Worm (Caenorhabditis elegans) whole organism, young adult: ENCODE results near the gene sprr-2.
A peak's percentile ranks its signal among the peaks of the same experiment; 100 is the strongest.

Experiments used
- B0019.2 ChIP-seq: fragments of 200-800 bp; sonication (Bioruptor generic); conservative IDR thresholded peaks from 2 replicates; pipeline ENCODE4 v1.3.6; 2022; ENCODE audit warnings: missing genetic modification reagents, missing genetic modification characterization, missing compliant biosample characterization
- B0336.3 ChIP-seq: fragments of 200-800 bp; sonication (Bioruptor generic); IDR thresholded peaks from 2 replicates; pipeline ENCODE4 v1.3.6; 2022; ENCODE audit warnings: missing genetic modification characterization, missing compliant biosample characterization
- C06A6.2 ChIP-seq: fragments of 200-800 bp; sonication (Bioruptor generic); conservative IDR thresholded peaks from 2 replicates; pipeline ENCODE4 v1.3.6; 2022; ENCODE audit warnings: missing genetic modification characterization, missing compliant biosample characterization
- D2030.7 ChIP-seq: fragments of 200-800 bp; sonication (Bioruptor generic); IDR thresholded peaks from 2 replicates; pipeline ENCODE4 v1.3.6; 2022; ENCODE audit warnings: missing genetic modification reagents, missing genetic modification characterization, missing compliant biosample characterization
- F22D6.2 ChIP-seq: sonication (generic microtip); optimal IDR thresholded peaks from 2 replicates; lab custom pipeline; 2016; ENCODE audit warnings: mild to moderate bottlenecking, missing genetic modification characterization, missing compliant biosample characterization
- F23B12.7 ChIP-seq: sonication (generic microtip); optimal IDR thresholded peaks from 2 replicates; lab custom pipeline; 2017; ENCODE audit warnings: missing genetic modification characterization, mild to moderate bottlenecking, missing compliant biosample characterization, antibody characterized with exemption, moderate library complexity; ENCODE audit not compliant: insufficient read depth
- F39B2.1 ChIP-seq: fragments of 200-800 bp; sonication (Bioruptor generic); IDR thresholded peaks from 2 replicates; pipeline ENCODE4 v1.3.6; 2022; ENCODE audit warnings: missing genetic modification reagents, missing genetic modification characterization, missing compliant biosample characterization
- F49E8.2 ChIP-seq: sonication (generic microtip); optimal IDR thresholded peaks from 3 replicates; lab custom pipeline; 2017; ENCODE audit warnings: missing genetic modification characterization, mild to moderate bottlenecking, missing compliant biosample characterization, antibody characterized with exemption, moderate library complexity; ENCODE audit not compliant: insufficient read depth
- K12H6.12 ChIP-seq: fragments of 200-800 bp; sonication (Bioruptor generic); optimal IDR thresholded peaks from 2 replicates; lab custom pipeline; 2018; ENCODE audit warnings: mild to moderate bottlenecking, missing genetic modification characterization, missing compliant biosample characterization
- Y53G8AR.9 ChIP-seq: fragments of 200-800 bp; sonication (Bioruptor generic); conservative IDR thresholded peaks from 2 replicates; pipeline ENCODE4 v1.3.6; 2022; ENCODE audit warnings: missing genetic modification reagents, missing genetic modification characterization, missing compliant biosample characterization
- akir-1 ChIP-seq: fragments of 200-800 bp; sonication (Bioruptor generic); optimal IDR thresholded peaks from 2 replicates; lab custom pipeline; 2018; ENCODE audit warnings: mild to moderate bottlenecking, missing genetic modification characterization, moderate library complexity, missing compliant biosample characterization
- ama-1 ChIP-seq, 3 experiments: fragments of 150-350 bp in 1 of 3; sonication (generic microtip) in 2 of 3; optimal IDR thresholded peaks; 2 replicates each; lab custom pipeline; 2014 to 2018; ENCODE audit warnings: missing biosample characterization in 2 of 3, missing genetic modification characterization in 2 of 3, missing genetic modification reagents in 2 of 3
- atf-7 ChIP-seq: sonication (generic microtip); optimal IDR thresholded peaks from 2 replicates; lab custom pipeline; 2017; ENCODE audit warnings: mild to moderate bottlenecking, missing genetic modification characterization, missing compliant biosample characterization
- attf-3 ChIP-seq: fragments of 200-800 bp; sonication (Bioruptor generic); conservative IDR thresholded peaks from 2 replicates; pipeline ENCODE4 v1.3.6; 2022; ENCODE audit warnings: missing genetic modification reagents, missing genetic modification characterization, missing compliant biosample characterization
- attf-5 ChIP-seq: fragments of 200-800 bp; sonication (Bioruptor generic); optimal IDR thresholded peaks from 2 replicates; lab custom pipeline; 2018; ENCODE audit warnings: mild to moderate bottlenecking, missing genetic modification characterization, missing compliant biosample characterization
- bed-2 ChIP-seq: fragments of 200-800 bp; sonication (Bioruptor generic); IDR thresholded peaks from 2 replicates; pipeline ENCODE4 v1.3.6; 2022; ENCODE audit warnings: missing genetic modification reagents, missing genetic modification characterization, missing compliant biosample characterization
- cebp-1 ChIP-seq, 2 experiments: fragments of 200-800 bp in 1 of 2; sonication (Bioruptor generic) in 1 of 2; sonication (generic microtip) in 1 of 2; IDR thresholded peaks in 1 of 2; optimal IDR thresholded peaks in 1 of 2; 2 replicates each; pipeline versions ENCODE4 v1.3.6 to Lab custom; 2017 to 2022; ENCODE audit warnings: missing compliant biosample characterization in 2 of 2, missing genetic modification characterization in 2 of 2, mild to moderate bottlenecking in 1 of 2, missing genetic modification reagents in 1 of 2, moderate library complexity in 1 of 2
- chd-7 ChIP-seq: sonication (generic microtip); optimal IDR thresholded peaks from 2 replicates; lab custom pipeline; 2016; ENCODE audit warnings: mild to moderate bottlenecking, missing genetic modification characterization, moderate library complexity, missing compliant biosample characterization
- egl-44 ChIP-seq: fragments of 200-800 bp; sonication (Bioruptor generic); IDR thresholded peaks from 2 replicates; pipeline ENCODE4 v1.3.6; 2022; ENCODE audit warnings: missing genetic modification reagents, missing genetic modification characterization, missing compliant biosample characterization
- fkh-3 ChIP-seq: sonication (generic microtip); optimal IDR thresholded peaks from 2 replicates; lab custom pipeline; 2016; ENCODE audit warnings: mild to moderate bottlenecking, missing genetic modification characterization, missing compliant biosample characterization
- hmg-1.2 ChIP-seq: fragments of 200-800 bp; sonication (Bioruptor generic); IDR thresholded peaks from 2 replicates; pipeline ENCODE4 v1.3.6; 2022; ENCODE audit warnings: missing genetic modification reagents, missing genetic modification characterization, missing compliant biosample characterization
- lin-35 ChIP-seq, 3 experiments: fragments of 150-350 bp in 2 of 3; sonication (generic microtip) in 1 of 3; optimal IDR thresholded peaks; 2 replicates each; lab custom pipeline; 2014 to 2018; ENCODE audit warnings: missing biosample characterization in 3 of 3, missing genetic modification characterization in 3 of 3, missing genetic modification reagents in 3 of 3
- lin-40 ChIP-seq: sonication (generic microtip); optimal IDR thresholded peaks from 2 replicates; lab custom pipeline; 2016; ENCODE audit warnings: missing genetic modification characterization, mild to moderate bottlenecking, missing compliant biosample characterization, missing genotype, missing genetic modification reagents
- lin-54 ChIP-seq: fragments of 200-800 bp; sonication (Bioruptor generic); optimal IDR thresholded peaks from 2 replicates; lab custom pipeline; 2018; ENCODE audit warnings: mild to moderate bottlenecking, missing genetic modification characterization, missing compliant biosample characterization
- lir-1 ChIP-seq: fragments of 200-800 bp; sonication (Bioruptor generic); conservative IDR thresholded peaks from 2 replicates; pipeline ENCODE4 v1.3.6; 2022; ENCODE audit warnings: missing genetic modification reagents, missing genetic modification characterization, missing compliant biosample characterization
- madf-10 ChIP-seq: sonication (generic microtip); optimal IDR thresholded peaks from 2 replicates; lab custom pipeline; 2016; ENCODE audit warnings: mild to moderate bottlenecking, missing genetic modification characterization, missing compliant biosample characterization
- madf-3 ChIP-seq: fragments of 200-800 bp; sonication (Bioruptor generic); IDR thresholded peaks from 2 replicates; pipeline ENCODE4 v1.3.6; 2022; ENCODE audit warnings: missing genetic modification reagents, missing genetic modification characterization, missing compliant biosample characterization
- madf-6 ChIP-seq: fragments of 200-800 bp; sonication (Bioruptor generic); IDR thresholded peaks from 2 replicates; pipeline ENCODE4 v1.3.6; 2022; ENCODE audit warnings: missing genetic modification reagents, missing genetic modification characterization, missing compliant biosample characterization
- mcd-1 ChIP-seq: fragments of 200-800 bp; sonication (Bioruptor generic); IDR thresholded peaks from 2 replicates; pipeline ENCODE4 v1.3.6; 2022; ENCODE audit warnings: missing genetic modification reagents, missing genetic modification characterization, missing compliant biosample characterization
- mes-4 ChIP-seq: sonication (generic microtip); optimal IDR thresholded peaks from 2 replicates; lab custom pipeline; 2016; ENCODE audit warnings: missing genotype, missing genetic modification characterization, missing compliant biosample characterization
- mxl-1 ChIP-seq: sonication (generic microtip); optimal IDR thresholded peaks from 2 replicates; lab custom pipeline; 2016; ENCODE audit warnings: missing genetic modification characterization, missing compliant biosample characterization
- nfyb-1 ChIP-seq: fragments of 200-800 bp; sonication (Bioruptor generic); IDR thresholded peaks from 2 replicates; pipeline ENCODE4 v1.3.6; 2022; ENCODE audit warnings: missing genetic modification reagents, missing genetic modification characterization, missing compliant biosample characterization
- nhr-27 ChIP-seq: fragments of 200-800 bp; sonication (Bioruptor generic); optimal IDR thresholded peaks from 2 replicates; lab custom pipeline; 2018; ENCODE audit warnings: mild to moderate bottlenecking, missing genetic modification characterization, moderate library complexity, missing compliant biosample characterization
- nhr-90 ChIP-seq: sonication (generic microtip); optimal IDR thresholded peaks from 2 replicates; lab custom pipeline; 2016; ENCODE audit warnings: missing genotype, mild to moderate bottlenecking, missing genetic modification characterization, missing compliant biosample characterization
- pbrm-1 ChIP-seq: fragments of 200-800 bp; sonication (Bioruptor generic); IDR thresholded peaks from 2 replicates; pipeline ENCODE4 v1.3.6; 2022; ENCODE audit warnings: missing genetic modification reagents, missing genetic modification characterization, missing compliant biosample characterization
- rcor-1 ChIP-seq: fragments of 200-800 bp; sonication (Bioruptor generic); IDR thresholded peaks from 2 replicates; pipeline ENCODE4 v1.3.6; 2022; ENCODE audit warnings: missing genetic modification reagents, missing genetic modification characterization, missing compliant biosample characterization
- repo-1 ChIP-seq: sonication (generic microtip); optimal IDR thresholded peaks from 2 replicates; lab custom pipeline; 2017; ENCODE audit warnings: mild to moderate bottlenecking, missing genetic modification characterization, missing compliant biosample characterization
- snpc-1.3 ChIP-seq: sonication (generic microtip); optimal IDR thresholded peaks from 2 replicates; lab custom pipeline; 2017; ENCODE audit warnings: missing genetic modification characterization, mild to moderate bottlenecking, missing compliant biosample characterization, antibody characterized with exemption, moderate library complexity, missing genotype, missing genetic modification reagents; ENCODE audit not compliant: insufficient read depth
- snpc-4 ChIP-seq, 5 experiments: fragments of 150-350 bp in 1 of 5; sonication (generic microtip) in 4 of 5; optimal IDR thresholded peaks; 2 replicates each; lab custom pipeline; 2014 to 2018; ENCODE audit warnings: missing genetic modification characterization in 5 of 5, missing biosample characterization in 3 of 5, antibody characterized with exemption in 2 of 5, mild to moderate bottlenecking in 2 of 5, missing compliant biosample characterization in 2 of 5, missing genotype in 2 of 5, moderate library complexity in 2 of 5, missing genetic modification reagents in 1 of 5
- somi-1 ChIP-seq: fragments of 200-800 bp; sonication (Bioruptor generic); optimal IDR thresholded peaks from 2 replicates; lab custom pipeline; 2018; ENCODE audit warnings: mild to moderate bottlenecking, missing genetic modification characterization, missing compliant biosample characterization
- zfh-2 ChIP-seq: fragments of 200-800 bp; sonication (Bioruptor generic); conservative IDR thresholded peaks from 2 replicates; pipeline ENCODE4 v1.3.6; 2022; ENCODE audit warnings: missing genetic modification reagents, missing genetic modification characterization, missing compliant biosample characterization
- zim-3 ChIP-seq: sonication (generic microtip); optimal IDR thresholded peaks from 2 replicates; lab custom pipeline; 2017; ENCODE audit warnings: mild to moderate bottlenecking, missing genetic modification characterization, moderate library complexity, missing compliant biosample characterization
- ztf-18 ChIP-seq: sonication (generic microtip); optimal IDR thresholded peaks from 2 replicates; lab custom pipeline; 2016; ENCODE audit warnings: missing genotype, mild to moderate bottlenecking, missing genetic modification characterization, missing compliant biosample characterization

sprr-2 gene

DNA sequence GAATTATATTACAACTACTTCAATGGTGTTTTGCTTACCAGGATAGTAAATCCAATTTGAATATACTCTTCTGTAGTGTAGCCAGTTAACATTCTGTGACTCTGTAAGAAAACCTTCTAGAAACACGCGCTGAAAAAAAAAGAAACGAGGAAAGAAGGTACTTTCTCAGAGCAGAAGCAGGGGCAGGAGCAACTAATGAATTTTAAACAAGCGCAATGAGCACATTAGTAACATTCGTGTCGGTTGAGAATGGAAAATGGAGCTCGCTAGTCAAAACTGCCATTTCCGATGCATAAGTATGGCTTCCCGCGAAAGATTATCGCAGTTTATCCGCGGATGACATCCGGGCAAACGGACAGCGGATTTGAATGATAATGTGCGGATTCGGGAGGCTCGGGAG, 41.3 kb upstream of the sprr-2 start, which contains the start of gene C05G5.3:
TSS of gene C05G5.3 (minus strand) at position 101 of the 400 bp plus-strand sequence.
- TF ChIP-seq madf-10 (no peak), zfh-2 (GFP tag; lab: Robert Waterston, UW) (0 out of 2 replicates have a peak, but pooled peaks have one; percentile 7)

ce11 chrX:14753514-14754076, 39.6 kb upstream of the sprr-2 start, which contains the start of gene sucl-1:
Gene sucl-1 (plus strand): TSS chrX:14754026.
- TF ChIP-seq lir-1 (0 out of 2 replicates have a peak, but pooled peaks have one; percentile 35), mcd-1 (GFP tag; lab: Robert Waterston, UW) (peak; percentile 67), fkh-3 (no peak), ztf-18 (tag; lab: Kevin White, UChicago) (peak; percentile 88), chd-7 (peak; percentile 70), attf-5 (GFP tag; lab: Kevin White, UChicago) (peak; percentile 89), mxl-1 (tag; lab: Kevin White, UChicago) (no peak), zim-3 (tag; lab: Kevin White, UChicago) (no peak), F22D6.2 (tag; lab: Kevin White, UChicago) (peak; percentile 58), akir-1 (GFP tag; lab: Kevin White, UChicago) (peak; percentile 21), snpc-4 (GFP tag; optimal IDR thresholded peaks at IDR 0.05; lab: Kevin White, UChicago) (peak; percentile 32), snpc-4 (tag; optimal IDR thresholded peaks at IDR 0.05; lab: Kevin White, UChicago) (peak; percentile 68 to 75 (median 72)), B0336.3 (peak; percentile 46; the same call in 1 of the 2 replicates), atf-7 (tag; lab: Kevin White, UChicago) (peak; percentile 20), lin-40 (peak; percentile 86), snpc-1.3 (tag; lab: Kevin White, UChicago) (no peak), B0019.2 (GFP tag; lab: Robert Waterston, UW) (no peak), F23B12.7 (peak; percentile 77), madf-6 (peak; percentile 27; the same call in 1 of the 2 replicates), ama-1 (optimal IDR thresholded peaks at IDR 0.05; lab: Kevin White, UChicago) (no peak), ama-1 (GFP tag; optimal IDR thresholded peaks at IDR 0.05; lab: Kevin White, UChicago) (peak in 1 of 2 experiments; percentile 39), hmg-1.2 (GFP tag; lab: Robert Waterston, UW) (peak; percentile 81), Y53G8AR.9 (0 out of 2 replicates have a peak, but pooled peaks have one; percentile 37), attf-3 (0 out of 2 replicates have a peak, but pooled peaks have one; percentile 36), rcor-1 (peak; percentile 69), cebp-1 (GFP tag; IDR thresholded peaks at IDR 0.05; lab: Robert Waterston, UW) (peak; percentile 55; the same call in 1 of the 2 replicates), cebp-1 (tag; optimal IDR thresholded peaks at IDR 0.05; lab: Kevin White, UChicago) (peak; percentile 86), lin-54 (GFP tag; lab: Kevin White, UChicago) (peak; percentile 50), lin-35 (GFP tag; optimal IDR thresholded peaks at IDR 0.05; lab: Kevin White, UChicago) (peak in 1 of 3 experiments; percentile 64), D2030.7 (GFP tag; lab: Robert Waterston, UW) (no peak), pbrm-1 (GFP tag; lab: Robert Waterston, UW) (peak; percentile 54; the same call in 1 of the 2 replicates), F49E8.2 (tag; lab: Kevin White, UChicago) (no peak), repo-1 (tag; lab: Kevin White, UChicago) (peak; percentile 1), madf-3 (GFP tag; lab: Robert Waterston, UW) (no peak), F39B2.1 (GFP tag; lab: Robert Waterston, UW) (no peak), somi-1 (peak; percentile 35), egl-44 (0 out of 2 replicates have a peak, but pooled peaks have one; percentile 66), bed-2 (no peak), nfyb-1 (GFP tag; lab: Robert Waterston, UW) (peak; percentile 84), K12H6.12 (tag; lab: Kevin White, UChicago) (peak; percentile 73), mes-4 (tag; lab: Kevin White, UChicago) (no peak), C06A6.2 (GFP tag; lab: Robert Waterston, UW) (no peak), nhr-90 (tag; lab: Kevin White, UChicago) (peak; percentile 55), nhr-27 (tag; lab: Kevin White, UChicago) (no peak)
